Fruit fly (Drosophila melanogaster) whole organism, wandering third instar larva: ENCODE results near the gene Nepl7.

Source experiments
- Abd-B ChIP-seq: fragments of >200 bp; optimal IDR thresholded peaks from 2 replicates; lab custom pipeline; 2017; ENCODE audit warnings: missing biosample characterization, missing genetic modification characterization
- CG32264 ChIP-seq: fragments of 200-800 bp; sonication (Bioruptor generic); optimal IDR thresholded peaks from 2 replicates; lab custom pipeline; 2016; ENCODE audit warnings: missing biosample characterization, missing genetic modification characterization
- CrebA ChIP-seq: fragments of 200-800 bp; sonication (Bioruptor generic); optimal IDR thresholded peaks from 2 replicates; lab custom pipeline; 2016; ENCODE audit warnings: missing biosample characterization, mild to moderate bottlenecking, missing genetic modification characterization, borderline replicate concordance
- Dif ChIP-seq: fragments of 200-275, 200-300 bp; sonication (Bioruptor generic); optimal IDR thresholded peaks from 2 replicates; lab custom pipeline; 2018; ENCODE audit warnings: missing biosample characterization, missing genetic modification characterization; ENCODE audit not compliant: partially characterized antibody
- GATAd ChIP-seq: sonication (Bioruptor generic); optimal IDR thresholded peaks from 2 replicates; lab custom pipeline; 2016; ENCODE audit warnings: missing biosample characterization, missing genetic modification characterization
- HLH106 ChIP-seq: fragments of 200-800 bp; optimal IDR thresholded peaks from 3 replicates; lab custom pipeline; 2019; ENCODE audit warnings: missing biosample characterization, mild to moderate bottlenecking, missing genetic modification characterization, moderate library complexity
- Hnf4 ChIP-seq: fragments of 200-800 bp; sonication (Bioruptor generic); optimal IDR thresholded peaks from 2 replicates; lab custom pipeline; 2016; ENCODE audit warnings: missing biosample characterization, mild to moderate bottlenecking, missing genetic modification characterization
- Hr78 ChIP-seq: fragments of >200 bp; optimal IDR thresholded peaks from 2 replicates; lab custom pipeline; 2017; ENCODE audit warnings: missing biosample characterization, missing genetic modification characterization
- Hr83 ChIP-seq: fragments of 200-300 bp; sonication (Bioruptor generic); optimal IDR thresholded peaks from 2 replicates; lab custom pipeline; 2016; ENCODE audit warnings: missing biosample characterization, mild to moderate bottlenecking, missing genetic modification characterization, moderate library complexity; ENCODE audit not compliant: poor library complexity, severe bottlenecking
- Jra ChIP-seq: sonication (Bioruptor generic); optimal IDR thresholded peaks from 2 replicates; lab custom pipeline; 2016; ENCODE audit warnings: missing biosample characterization, missing genetic modification characterization
- Myc ChIP-seq: fragments of >200 bp; optimal IDR thresholded peaks from 2 replicates; lab custom pipeline; 2017
- N ChIP-seq: fragments of >200 bp; optimal IDR thresholded peaks from 2 replicates; lab custom pipeline; 2018; ENCODE audit warnings: missing biosample characterization, missing external identifiers, missing genetic modification characterization
- OdsH ChIP-seq: fragments of 200-800 bp; sonication (Bioruptor generic); optimal IDR thresholded peaks from 2 replicates; lab custom pipeline; 2016; ENCODE audit warnings: missing biosample characterization, mild to moderate bottlenecking, missing genetic modification characterization
- Rel ChIP-seq, 2 experiments: fragments of 200-800 bp; sonication (Bioruptor generic) in 1 of 2; optimal IDR thresholded peaks; 2 replicates in 1 of 2; 3 replicates in 1 of 2; lab custom pipeline; 2016 to 2019; ENCODE audit warnings: mild to moderate bottlenecking in 2 of 2, missing biosample characterization in 2 of 2, missing genetic modification characterization in 2 of 2, moderate library complexity in 1 of 2
- Sp1 ChIP-seq: fragments of 200-800 bp; sonication (Bioruptor generic); optimal IDR thresholded peaks from 3 replicates; lab custom pipeline; 2019; ENCODE audit warnings: missing biosample characterization, mild to moderate bottlenecking, missing genetic modification characterization, moderate library complexity
- br ChIP-seq: fragments of 200-800 bp; sonication (Bioruptor generic); optimal IDR thresholded peaks from 2 replicates; lab custom pipeline; 2016; ENCODE audit warnings: missing biosample characterization, missing genetic modification characterization
- brk ChIP-seq: fragments of 200-800 bp; sonication (Bioruptor generic); optimal IDR thresholded peaks from 2 replicates; lab custom pipeline; 2016; ENCODE audit warnings: missing biosample characterization, mild to moderate bottlenecking, missing genetic modification characterization
- dmrt93B ChIP-seq: fragments of 200-800 bp; sonication (Bioruptor generic); optimal IDR thresholded peaks from 2 replicates; lab custom pipeline; 2018; ENCODE audit warnings: missing biosample characterization, mild to moderate bottlenecking, missing genetic modification characterization
- dsf ChIP-seq: sonication (Bioruptor generic); optimal IDR thresholded peaks from 2 replicates; lab custom pipeline; 2016; ENCODE audit warnings: missing biosample characterization, missing genetic modification characterization, borderline replicate concordance
- ey ChIP-seq: fragments of 200-800 bp; sonication (Bioruptor generic); optimal IDR thresholded peaks from 2 replicates; lab custom pipeline; 2016; ENCODE audit warnings: missing biosample characterization, missing genetic modification characterization
- foxo ChIP-seq, 2 experiments: fragments of 200-800 bp; sonication (Bioruptor generic); optimal IDR thresholded peaks; 2 replicates in 1 of 2; 3 replicates in 1 of 2; lab custom pipeline; 2016 to 2017; ENCODE audit warnings: missing biosample characterization in 2 of 2, missing genetic modification characterization in 2 of 2
- fru ChIP-seq: fragments of 200-800 bp; sonication (Bioruptor generic); optimal IDR thresholded peaks from 3 replicates; lab custom pipeline; 2016; ENCODE audit warnings: missing biosample characterization, mild to moderate bottlenecking, missing genetic modification characterization
- h ChIP-seq: fragments of 200-800 bp; sonication (Bioruptor generic); optimal IDR thresholded peaks from 3 replicates; lab custom pipeline; 2016; ENCODE audit warnings: missing biosample characterization, mild to moderate bottlenecking, missing genetic modification characterization
- jim ChIP-seq: fragments of 175-275, 200-325 bp; sonication (Bioruptor generic); optimal IDR thresholded peaks from 2 replicates; lab custom pipeline; 2016; ENCODE audit warnings: missing biosample characterization, mild to moderate bottlenecking, missing genetic modification characterization
- lola ChIP-seq: fragments of >200 bp; optimal IDR thresholded peaks from 2 replicates; lab custom pipeline; 2017; ENCODE audit warnings: missing biosample characterization, missing genetic modification characterization
- pan ChIP-seq: fragments of >200 bp; optimal IDR thresholded peaks from 2 replicates; lab custom pipeline; 2017
- psq ChIP-seq: fragments of 200-800 bp; sonication (Bioruptor generic); optimal IDR thresholded peaks from 3 replicates; lab custom pipeline; 2017; ENCODE audit warnings: missing biosample characterization, mild to moderate bottlenecking, missing genetic modification characterization, moderate library complexity
- rgr ChIP-seq: fragments of 200-800 bp; sonication (Bioruptor generic); optimal IDR thresholded peaks from 3 replicates; lab custom pipeline; 2016; ENCODE audit warnings: missing biosample characterization, mild to moderate bottlenecking, missing genetic modification characterization
- sage ChIP-seq: fragments of 200-800 bp; sonication (Bioruptor generic); optimal IDR thresholded peaks from 2 replicates; lab custom pipeline; 2016; ENCODE audit warnings: missing biosample characterization, mild to moderate bottlenecking, missing genetic modification characterization
- sv ChIP-seq: fragments of 200-800 bp; sonication (Bioruptor generic); optimal IDR thresholded peaks from 3 replicates; lab custom pipeline; 2016; ENCODE audit warnings: missing biosample characterization, missing genetic modification characterization
- usp ChIP-seq: fragments of >200 bp; optimal IDR thresholded peaks from 2 replicates; lab custom pipeline; 2017; ENCODE audit warnings: missing biosample characterization, missing genetic modification characterization
- woc ChIP-seq: sonication (Bioruptor generic); optimal IDR thresholded peaks from 2 replicates; lab custom pipeline; 2016; ENCODE audit warnings: missing biosample characterization, mild to moderate bottlenecking, missing genetic modification characterization

Nepl7 gene

dm6 chr2L:12701498-12701897 is 32.0 kb upstream of the Nepl7 start:
- TF ChIP-seq usp (GFP tag; lab: Kevin White, UChicago) = no peak
- no peak for TF ChIP-seq CG32264 (GFP tag; lab: Kevin White, UChicago)
- no peak for TF ChIP-seq brk (GFP tag; lab: Kevin White, UChicago)
- no peak for TF ChIP-seq sv
- TF ChIP-seq fru (GFP tag; lab: Kevin White, UChicago) = no peak
- TF ChIP-seq ey (GFP tag; lab: Kevin White, UChicago) = no peak
- no peak for TF ChIP-seq Abd-B (GFP tag; lab: Kevin White, UChicago)
- TF ChIP-seq, all 38 proteins: peak for 0

dm6 chr2L:12700381-12700963 is 31.0 kb upstream of the Nepl7 start, which contains the start of gene CG17036:
CG17036 (minus strand) TSS chr2L:12700746.
- peak; percentile 12 for TF ChIP-seq psq
- no peak for TF ChIP-seq sage
- no peak for TF ChIP-seq Dif (GFP tag; lab: Kevin White, UChicago)
- peak; percentile 46 for TF ChIP-seq Sp1 (GFP tag; lab: Kevin White, UChicago)
- no peak for TF ChIP-seq dsf
- TF ChIP-seq foxo (GFP tag; optimal IDR thresholded peaks at IDR 0.05; lab: Kevin White, UChicago) = peak in 1 of 2 experiments; percentile 30
- peak; percentile 14 for TF ChIP-seq dmrt93B (GFP tag; lab: Kevin White, UChicago)
- TF ChIP-seq HLH106 (tag; lab: Kevin White, UChicago) = peak; percentile 56

DNA sequence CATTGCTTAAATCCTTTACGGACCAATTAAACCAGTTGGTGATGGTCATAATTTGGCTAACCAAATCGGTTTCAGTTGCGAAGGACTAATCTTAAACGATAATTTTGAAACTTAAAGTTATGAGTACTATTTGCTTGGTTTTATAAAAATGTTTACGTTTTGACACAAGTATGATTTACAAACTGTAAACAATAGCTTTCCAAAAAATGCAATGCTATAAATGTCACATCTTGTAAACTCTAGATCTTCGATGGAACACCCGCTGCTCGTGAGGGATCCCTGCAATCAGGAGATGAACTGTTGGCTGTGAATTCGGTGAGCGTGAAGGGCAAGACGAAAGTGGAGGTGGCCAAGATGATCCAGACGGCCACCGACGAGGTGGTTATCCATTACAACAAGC is 27.7 kb upstream of the Nepl7 start, which contains the start of gene CG5781:
Gene CG5781, minus strand, starts transcription at position 101 of the 400 bp plus-strand sequence.
- TF ChIP-seq fru (GFP tag; lab: Kevin White, UChicago) = no peak
- TF ChIP-seq psq = no peak
- no peak for TF ChIP-seq OdsH
- no peak for TF ChIP-seq Myc
- TF ChIP-seq lola = no peak
- TF ChIP-seq Hr78 = no peak
- TF ChIP-seq dsf = no peak
- no peak for TF ChIP-seq ey (GFP tag; lab: Kevin White, UChicago)
- TF ChIP-seq N (GFP tag; lab: Kevin White, UChicago) = no peak
- no peak for TF ChIP-seq br (GFP tag; lab: Kevin White, UChicago)
- no peak for TF ChIP-seq GATAd (GFP tag; lab: Kevin White, UChicago)
- TF ChIP-seq, all 38 proteins: peak for 0

dm6 chr2L:12694823-12695420 is 25.4 kb upstream of the Nepl7 start, which contains the start of the genes IFT43 and PICK1:
IFT43 (minus strand) TSS chr2L:12694988.
PICK1 (plus strand) TSS chr2L:12695033.
- TF ChIP-seq Hr83 (GFP tag; lab: Kevin White, UChicago) (peak; percentile 16), brk (GFP tag; lab: Kevin White, UChicago) (no peak)

DNA sequence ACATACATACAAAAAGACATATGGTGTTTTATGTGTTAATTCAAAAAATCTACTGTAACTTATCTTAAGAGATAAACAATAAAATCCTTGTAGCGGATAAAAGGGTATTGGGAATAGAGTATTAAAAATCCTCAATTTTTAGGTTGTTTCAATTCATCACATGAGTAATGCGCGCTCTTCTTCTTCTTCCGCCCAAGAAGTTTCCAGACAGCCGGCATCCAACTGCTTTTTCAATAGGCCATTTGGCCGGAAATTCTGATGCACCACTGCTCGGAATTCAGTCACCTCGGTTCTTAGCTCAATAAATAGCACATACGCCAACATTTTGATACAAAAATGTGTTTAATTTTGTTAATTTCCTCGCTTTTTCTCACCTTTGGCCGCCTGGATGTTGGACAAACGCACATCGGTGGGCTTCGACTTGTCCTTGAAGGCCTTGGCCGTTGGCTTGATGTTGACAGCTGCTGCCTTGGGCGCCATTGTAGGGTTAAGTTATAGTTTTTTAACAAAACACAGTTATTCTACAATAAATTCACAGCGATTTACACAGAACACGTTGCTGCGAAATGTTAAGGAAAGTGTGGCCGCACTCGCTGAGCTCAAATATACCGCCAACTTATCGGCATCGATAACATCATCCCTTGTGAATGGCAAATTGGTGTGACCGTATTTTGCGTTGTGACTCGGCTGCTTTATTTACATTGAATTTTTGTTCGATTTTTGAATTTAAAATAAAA is 23.0 kb upstream of the Nepl7 start, which contains the start of the genes CCT4 and CG6153:
Gene CCT4, minus strand, starts transcription at position 592 of the 737 bp plus-strand sequence.
Gene CG6153, plus strand, starts transcription at position 651 of the 737 bp plus-strand sequence.
- TF ChIP-seq Jra (GFP tag; lab: Kevin White, UChicago) (no peak), lola (no peak), Myc (peak; percentile 35), dsf (no peak)

- TF ChIP-seq OdsH (no peak), HLH106 (tag; lab: Kevin White, UChicago) (no peak), br (GFP tag; lab: Kevin White, UChicago) (no peak), rgr (GFP tag; lab: Kevin White, UChicago) (no peak), fru (GFP tag; lab: Kevin White, UChicago) (no peak), Hnf4 (GFP tag; lab: Kevin White, UChicago) (no peak), CrebA (GFP tag; lab: Kevin White, UChicago) (no peak), dmrt93B (GFP tag; lab: Kevin White, UChicago) (no peak), Myc (no peak), Rel (GFP tag; optimal IDR thresholded peaks at IDR 0.05; lab: Kevin White, UChicago) (no peak), Rel (tag; optimal IDR thresholded peaks at IDR 0.05; lab: Kevin White, UChicago) (no peak), h (GFP tag; lab: Kevin White, UChicago) (no peak), Hr83 (GFP tag; lab: Kevin White, UChicago) (no peak), jim (no peak), ey (GFP tag; lab: Kevin White, UChicago) (no peak), woc (GFP tag; lab: Kevin White, UChicago) (no peak), pan (lab: Kevin White, UChicago) (no peak)
Observed at dm6 chr2L:12689281-12689765, 19.8 kb upstream of the Nepl7 start.
